Worm (Caenorhabditis elegans): ENCODE data around the gene srt-33.

ce11 chrV:14294396-14294795 is 14.7 kb upstream of the srt-33 start, which contains the start of gene F14D7.9:
- TF ChIP-seq ztf-11 (tag; optimal IDR thresholded peaks at IDR 0.05) (no peak), grh-1 (GFP tag; IDR thresholded peaks at IDR 0.05) (no peak), lin-13 (GFP tag; optimal IDR thresholded peaks at IDR 0.05) (no peak), nhr-90 (tag; optimal IDR thresholded peaks at IDR 0.05; ENCODE audit: poor library complexity) (no peak), fos-1 (tag; optimal IDR thresholded peaks at IDR 0.05) (no peak), ceh-8 (GFP tag; optimal IDR thresholded peaks at IDR 0.05) (no peak), pqm-1 (tag; optimal IDR thresholded peaks at IDR 0.05) (no peak), C34B4.2 (tag; optimal IDR thresholded peaks at IDR 0.05) (no peak), nhr-237 (tag; optimal IDR thresholded peaks at IDR 0.05) (no peak), unc-30 (tag; optimal IDR thresholded peaks at IDR 0.05) (no peak), ceh-90 (tag; optimal IDR thresholded peaks at IDR 0.05) (no peak), nhr-77 (tag; optimal IDR thresholded peaks at IDR 0.05) (no peak), snpc-4 (tag; optimal IDR thresholded peaks at IDR 0.05) (no peak), lin-15B (tag; optimal IDR thresholded peaks at IDR 0.05) (no peak)

Data from whole organism, L1 larva.